Fruit fly (Drosophila melanogaster) whole organism, wandering third instar larva: ENCODE data around the gene CG33282.

Source experiments
- CG32264 ChIP-seq: fragments of 200-800 bp; sonication (Bioruptor generic); optimal IDR thresholded peaks from 2 replicates; lab custom pipeline; 2016; ENCODE audit warnings: missing biosample characterization, missing genetic modification characterization
- CG9705 ChIP-seq: fragments of 200-800 bp; sonication (Bioruptor generic); optimal IDR thresholded peaks from 2 replicates; lab custom pipeline; 2018; ENCODE audit warnings: missing biosample characterization, mild to moderate bottlenecking, missing genetic modification characterization
- Hr78 ChIP-seq: fragments of >200 bp; optimal IDR thresholded peaks from 2 replicates; lab custom pipeline; 2017; ENCODE audit warnings: missing biosample characterization, missing genetic modification characterization

DNA sequence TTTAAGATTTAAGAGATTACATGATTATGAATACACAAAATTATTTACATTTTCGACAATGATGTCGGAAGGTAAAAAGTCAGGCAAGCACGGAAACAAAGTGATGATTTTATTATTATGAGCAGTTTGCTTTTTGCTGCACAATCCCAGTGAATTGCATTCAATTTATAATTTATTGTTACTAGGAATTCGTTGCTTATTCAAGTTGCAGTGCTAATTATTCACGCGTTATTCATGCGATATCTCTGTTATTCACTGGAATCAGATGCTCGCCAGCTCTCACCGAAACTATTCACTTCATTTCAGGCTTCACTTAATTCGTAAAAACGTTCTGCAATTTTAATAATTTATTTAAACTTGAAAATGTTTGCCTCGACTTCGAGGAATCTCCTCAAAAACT, 26.1 kb downstream of the CG33282 start:
- TF ChIP-seq Hr78 (no peak), CG9705 (GFP tag; lab: Kevin White, UChicago) (no peak), CG32264 (GFP tag; lab: Kevin White, UChicago) (no peak)
